Worm (Caenorhabditis elegans) whole organism, young adult: ENCODE measurements around the gene F29B9.12.

Experiments
- B0019.2 ChIP-seq: fragments of 200-800 bp; sonication (Bioruptor generic); conservative IDR thresholded peaks from 2 replicates; pipeline ENCODE4 v1.3.6; 2022; ENCODE audit warnings: missing genetic modification reagents, missing genetic modification characterization, missing compliant biosample characterization
- C17E4.6 ChIP-seq: fragments of 200-800 bp; sonication (Bioruptor generic); IDR thresholded peaks from 2 replicates; pipeline ENCODE4 v1.3.6; 2022; ENCODE audit warnings: missing genetic modification reagents, missing genetic modification characterization, missing compliant biosample characterization
- F33H1.4 ChIP-seq: fragments of 200-800 bp; sonication (Bioruptor generic); IDR thresholded peaks from 2 replicates; pipeline ENCODE4 v1.3.6; 2022; ENCODE audit warnings: missing genetic modification reagents, missing genetic modification characterization, missing compliant biosample characterization
- F37B4.10 ChIP-seq: fragments of 200-800 bp; sonication (Bioruptor generic); IDR thresholded peaks from 2 replicates; pipeline ENCODE4 v1.3.6; 2022; ENCODE audit warnings: missing genetic modification characterization, missing compliant biosample characterization
- T07F8.4 ChIP-seq: sonication (generic microtip); optimal IDR thresholded peaks from 2 replicates; lab custom pipeline; 2016; ENCODE audit warnings: mild to moderate bottlenecking, missing genetic modification characterization, moderate library complexity, missing compliant biosample characterization
- T26A5.8 ChIP-seq: sonication (generic microtip); optimal IDR thresholded peaks from 2 replicates; lab custom pipeline; 2016; ENCODE audit warnings: missing genetic modification characterization, missing compliant biosample characterization
- Y53F4B.3 ChIP-seq: fragments of 200-800 bp; sonication (Bioruptor generic); IDR thresholded peaks from 2 replicates; pipeline ENCODE4 v1.3.6; 2022; ENCODE audit warnings: missing genetic modification reagents, missing genetic modification characterization, missing compliant biosample characterization
- Y56A3A.18 ChIP-seq: fragments of 200-800 bp; sonication (Bioruptor generic); IDR thresholded peaks from 2 replicates; pipeline ENCODE4 v1.3.6; 2022; ENCODE audit warnings: missing genetic modification reagents, missing genetic modification characterization, missing compliant biosample characterization
- Y67H2A.10 ChIP-seq: fragments of 200-800 bp; sonication (Bioruptor generic); conservative IDR thresholded peaks from 2 replicates; pipeline ENCODE4 v1.3.6; 2022; ENCODE audit warnings: missing genetic modification reagents, missing genetic modification characterization, missing compliant biosample characterization
- akir-1 ChIP-seq: fragments of 200-800 bp; sonication (Bioruptor generic); optimal IDR thresholded peaks from 2 replicates; lab custom pipeline; 2018; ENCODE audit warnings: mild to moderate bottlenecking, missing genetic modification characterization, moderate library complexity, missing compliant biosample characterization
- ama-1 ChIP-seq, 3 experiments: fragments of 150-350 bp in 1 of 3; sonication (generic microtip) in 2 of 3; optimal IDR thresholded peaks; 2 replicates each; lab custom pipeline; 2014 to 2018; ENCODE audit warnings: missing biosample characterization in 2 of 3, missing genetic modification characterization in 2 of 3, missing genetic modification reagents in 2 of 3
- atf-7 ChIP-seq: sonication (generic microtip); optimal IDR thresholded peaks from 2 replicates; lab custom pipeline; 2017; ENCODE audit warnings: mild to moderate bottlenecking, missing genetic modification characterization, missing compliant biosample characterization
- attf-6 ChIP-seq: fragments of 200-800 bp; sonication (Bioruptor generic); IDR thresholded peaks from 2 replicates; pipeline ENCODE4 v1.3.6; 2022; ENCODE audit warnings: missing genetic modification reagents, missing genetic modification characterization, missing compliant biosample characterization
- ceh-100 ChIP-seq: fragments of 200-800 bp; sonication (Bioruptor generic); IDR thresholded peaks from 2 replicates; pipeline ENCODE4 v1.3.6; 2022; ENCODE audit warnings: missing genetic modification reagents, missing genetic modification characterization, missing compliant biosample characterization
- ceh-91 ChIP-seq: fragments of 200-800 bp; sonication (Bioruptor generic); IDR thresholded peaks from 2 replicates; pipeline ENCODE4 v1.3.6; 2022; ENCODE audit warnings: missing genetic modification reagents, missing genetic modification characterization, missing compliant biosample characterization
- dpff-1 ChIP-seq: sonication (generic microtip); optimal IDR thresholded peaks from 2 replicates; lab custom pipeline; 2017; ENCODE audit warnings: mild to moderate bottlenecking, missing genetic modification characterization, missing compliant biosample characterization
- efl-1 ChIP-seq: fragments of 150-350 bp; optimal IDR thresholded peaks from 2 replicates; lab custom pipeline; 2014; ENCODE audit warnings: missing biosample characterization, missing genetic modification reagents, missing genetic modification characterization
- egrh-3 ChIP-seq: fragments of 200-800 bp; sonication (Bioruptor generic); IDR thresholded peaks from 2 replicates; pipeline ENCODE4 v1.3.6; 2022; ENCODE audit warnings: missing genetic modification reagents, missing genetic modification characterization, missing compliant biosample characterization
- fkh-3 ChIP-seq: sonication (generic microtip); optimal IDR thresholded peaks from 2 replicates; lab custom pipeline; 2016; ENCODE audit warnings: mild to moderate bottlenecking, missing genetic modification characterization, missing compliant biosample characterization
- hlh-12 ChIP-seq: sonication (generic microtip); optimal IDR thresholded peaks from 2 replicates; lab custom pipeline; 2016; ENCODE audit warnings: missing genetic modification characterization, missing compliant biosample characterization
- hrde-1 ChIP-seq: sonication (generic microtip); optimal IDR thresholded peaks from 2 replicates; lab custom pipeline; 2016; ENCODE audit warnings: missing genetic modification characterization, mild to moderate bottlenecking, missing compliant biosample characterization, moderate library complexity, missing genotype, missing genetic modification reagents, borderline replicate concordance
- hsf-1 ChIP-seq: fragments of 200-800 bp; sonication (Bioruptor generic); IDR thresholded peaks from 2 replicates; pipeline ENCODE4 v1.3.6; 2022; ENCODE audit warnings: missing genetic modification reagents, missing genetic modification characterization, missing compliant biosample characterization
- lin-35 ChIP-seq, 3 experiments: fragments of 150-350 bp in 2 of 3; sonication (generic microtip) in 1 of 3; optimal IDR thresholded peaks; 2 replicates each; lab custom pipeline; 2014 to 2018; ENCODE audit warnings: missing biosample characterization in 3 of 3, missing genetic modification characterization in 3 of 3, missing genetic modification reagents in 3 of 3
- lsl-1 ChIP-seq: fragments of 200-800 bp; sonication (Bioruptor generic); optimal IDR thresholded peaks from 2 replicates; lab custom pipeline; 2018; ENCODE audit warnings: mild to moderate bottlenecking, missing genetic modification characterization, moderate library complexity, missing compliant biosample characterization
- lsy-27 ChIP-seq: sonication (generic microtip); optimal IDR thresholded peaks from 2 replicates; lab custom pipeline; 2017; ENCODE audit warnings: missing genetic modification characterization, mild to moderate bottlenecking, missing compliant biosample characterization, antibody characterized with exemption, missing genotype, borderline replicate concordance; ENCODE audit not compliant: insufficient read depth
- madf-10 ChIP-seq: sonication (generic microtip); optimal IDR thresholded peaks from 2 replicates; lab custom pipeline; 2016; ENCODE audit warnings: mild to moderate bottlenecking, missing genetic modification characterization, missing compliant biosample characterization
- madf-6 ChIP-seq: fragments of 200-800 bp; sonication (Bioruptor generic); IDR thresholded peaks from 2 replicates; pipeline ENCODE4 v1.3.6; 2022; ENCODE audit warnings: missing genetic modification reagents, missing genetic modification characterization, missing compliant biosample characterization
- nfya-1 ChIP-seq: sonication (generic microtip); optimal IDR thresholded peaks from 2 replicates; lab custom pipeline; 2017; ENCODE audit warnings: antibody characterized with exemption, missing compliant biosample characterization, missing genetic modification characterization, borderline replicate concordance; ENCODE audit not compliant: insufficient read depth
- rcor-1 ChIP-seq: fragments of 200-800 bp; sonication (Bioruptor generic); IDR thresholded peaks from 2 replicates; pipeline ENCODE4 v1.3.6; 2022; ENCODE audit warnings: missing genetic modification reagents, missing genetic modification characterization, missing compliant biosample characterization
- rec-8 ChIP-seq, 2 experiments: sonication (generic microtip); optimal IDR thresholded peaks; 2 replicates each; lab custom pipeline; 2016; ENCODE audit warnings: mild to moderate bottlenecking in 2 of 2, missing genetic modification characterization in 2 of 2, missing genetic modification reagents in 2 of 2, missing genotype in 2 of 2, missing biosample characterization in 1 of 2, missing compliant biosample characterization in 1 of 2, moderate library complexity in 1 of 2
- repo-1 ChIP-seq: sonication (generic microtip); optimal IDR thresholded peaks from 2 replicates; lab custom pipeline; 2017; ENCODE audit warnings: mild to moderate bottlenecking, missing genetic modification characterization, missing compliant biosample characterization
- tbx-9 ChIP-seq: sonication (generic microtip); optimal IDR thresholded peaks from 2 replicates; lab custom pipeline; 2016; ENCODE audit warnings: borderline replicate concordance, missing genetic modification characterization, inconsistent platforms, missing compliant biosample characterization
- zfh-2 ChIP-seq: fragments of 200-800 bp; sonication (Bioruptor generic); conservative IDR thresholded peaks from 2 replicates; pipeline ENCODE4 v1.3.6; 2022; ENCODE audit warnings: missing genetic modification reagents, missing genetic modification characterization, missing compliant biosample characterization
- ztf-25 ChIP-seq: fragments of 200-800 bp; sonication (Bioruptor generic); IDR thresholded peaks from 2 replicates; pipeline ENCODE4 v1.3.6; 2022; ENCODE audit warnings: missing genetic modification reagents, missing genetic modification characterization, missing compliant biosample characterization
- ztf-6 ChIP-seq: fragments of 200-800 bp; sonication (Bioruptor generic); IDR thresholded peaks from 2 replicates; pipeline ENCODE4 v1.3.6; 2022; ENCODE audit warnings: missing genetic modification reagents, missing genetic modification characterization, missing compliant biosample characterization

Gene F29B9.12

ce11 chrIV:4656380-4656779, 13.0 kb upstream of the F29B9.12 start:
- TF ChIP-seq lin-35 (GFP tag; optimal IDR thresholded peaks at IDR 0.05; lab: Kevin White, UChicago) (no peak), Y67H2A.10 (GFP tag; lab: Robert Waterston, UW) (no peak), atf-7 (no peak), nfya-1 (tag; lab: Kevin White, UChicago) (no peak), zfh-2 (GFP tag; lab: Robert Waterston, UW) (peak; percentile 5; the same call in 1 of the 2 replicates), rec-8 (tag; optimal IDR thresholded peaks at IDR 0.05; lab: Kevin White, UChicago) (no peak), ztf-6 (GFP tag; lab: Robert Waterston, UW) (no peak), dpff-1 (tag; lab: Kevin White, UChicago) (no peak)

ce11 chrIV:4657874-4658273, 11.5 kb upstream of the F29B9.12 start, which contains the start of gene col-111:
TSS of gene col-111 (minus strand) at chrIV:4657974.
- TF ChIP-seq akir-1 (GFP tag; lab: Kevin White, UChicago) (no peak), Y53F4B.3 (GFP tag; lab: Robert Waterston, UW) (no peak), ztf-25 (GFP tag; lab: Robert Waterston, UW) (no peak), madf-10 (tag; lab: Kevin White, UChicago) (no peak), B0019.2 (GFP tag; lab: Robert Waterston, UW) (no peak), repo-1 (tag; lab: Kevin White, UChicago) (no peak), T26A5.8 (tag; lab: Kevin White, UChicago) (no peak), hrde-1 (tag; lab: Kevin White, UChicago) (no peak), rec-8 (tag; optimal IDR thresholded peaks at IDR 0.05; lab: Kevin White, UChicago) (no peak), rcor-1 (no peak), Y56A3A.18 (GFP tag; lab: Robert Waterston, UW) (no peak), efl-1 (no peak), fkh-3 (tag; lab: Kevin White, UChicago) (no peak), tbx-9 (no peak), T07F8.4 (no peak), lsy-27 (tag; lab: Kevin White, UChicago) (no peak), attf-6 (GFP tag; lab: Robert Waterston, UW) (no peak), hlh-12 (no peak), ama-1 (optimal IDR thresholded peaks at IDR 0.05; lab: Kevin White, UChicago) (no peak), ama-1 (GFP tag; optimal IDR thresholded peaks at IDR 0.05; lab: Kevin White, UChicago) (no peak)

ce11 chrIV:4658702-4659101, 10.6 kb upstream of the F29B9.12 start:
- TF ChIP-seq zfh-2 (GFP tag; lab: Robert Waterston, UW) (peak; percentile 50), ceh-100 (GFP tag; lab: Robert Waterston, UW) (0 out of 2 replicates have a peak, but pooled peaks have one; percentile 10), C17E4.6 (peak; percentile 53; the same call in 1 of the 2 replicates), F33H1.4 (peak; percentile 70), lsl-1 (peak; percentile 23), F37B4.10 (0 out of 2 replicates have a peak, but pooled peaks have one; percentile 84), ceh-91 (GFP tag; lab: Robert Waterston, UW) (peak; percentile 9; the same call in 1 of the 2 replicates), madf-6 (GFP tag; lab: Robert Waterston, UW) (peak; percentile 24; the same call in 1 of the 2 replicates), ztf-25 (GFP tag; lab: Robert Waterston, UW) (0 out of 2 replicates have a peak, but pooled peaks have one; percentile 52), hsf-1 (GFP tag; lab: Robert Waterston, UW) (peak; percentile 37; the same call in 1 of the 2 replicates), egrh-3 (GFP tag; lab: Robert Waterston, UW) (peak; percentile 51; the same call in 1 of the 2 replicates)
- TF ChIP-seq, all 124 proteins: peak for 11; not testable (repeated sequence) for 113
